Worm (Caenorhabditis elegans) whole organism, L3 larva: Measurements from ENCODE around the gene Y82E9BR.14.

ENCODE experiments used
- skn-1 ChIP-seq: fragments of 150-350 bp; optimal IDR thresholded peaks from 2 replicates; lab custom pipeline; 2014; ENCODE audit warnings: missing biosample characterization, missing genetic modification characterization
- tbx-2 ChIP-seq: sonication (generic microtip); optimal IDR thresholded peaks from 2 replicates; lab custom pipeline; 2016; ENCODE audit warnings: mild to moderate bottlenecking, missing genetic modification characterization, missing compliant biosample characterization
- ztf-11 ChIP-seq: fragments of 150-350 bp; optimal IDR thresholded peaks from 2 replicates; lab custom pipeline; 2014; ENCODE audit warnings: missing biosample characterization, missing genetic modification characterization

DNA sequence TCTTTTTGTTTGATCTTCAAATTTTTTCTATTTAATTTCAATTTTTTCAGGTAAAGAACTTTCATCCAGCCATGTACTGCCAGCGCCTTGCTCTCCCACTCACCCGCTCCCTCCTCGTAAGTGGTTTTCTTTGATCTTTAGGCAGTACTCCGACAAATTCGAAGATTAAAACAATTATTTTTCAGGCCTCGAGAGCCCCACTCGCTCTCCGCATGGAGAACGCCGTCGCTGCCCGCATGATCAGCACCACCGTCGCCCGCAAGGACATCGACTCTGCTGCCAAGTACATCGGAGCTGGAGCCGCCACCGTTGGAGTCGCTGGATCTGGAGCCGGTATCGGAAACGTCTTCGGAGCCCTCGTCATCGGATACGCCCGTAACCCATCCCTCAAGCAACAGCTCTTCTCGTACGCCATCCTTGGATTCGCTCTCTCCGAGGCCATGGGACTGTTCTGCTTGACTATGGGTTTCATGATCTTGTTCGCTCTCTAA is 5.3 kb upstream of the Y82E9BR.14 start, which contains the start of gene Y82E9BR.3:
- TF ChIP-seq tbx-2 (tag; lab: Kevin White, UChicago) (no peak), skn-1 (tag; lab: Kevin White, UChicago) (no peak), ztf-11 (tag; lab: Kevin White, UChicago) (no peak)
